Worm (Caenorhabditis elegans) whole organism, L3 larva: ENCODE measurements around the gene twk-4.

Experiments used
- R02D3.7 ChIP-seq: fragments of 150-350 bp; optimal IDR thresholded peaks from 2 replicates; lab custom pipeline; 2014; ENCODE audit warnings: missing biosample characterization, missing genetic modification characterization
- ZK546.5 ChIP-seq: sonication (generic microtip); optimal IDR thresholded peaks from 2 replicates; lab custom pipeline; 2017; ENCODE audit warnings: missing biosample characterization, missing genetic modification characterization
- ama-1 ChIP-seq: fragments of 150-350 bp; optimal IDR thresholded peaks from 2 replicates; lab custom pipeline; 2018
- ceh-82 ChIP-seq: fragments of 150-350 bp; optimal IDR thresholded peaks from 2 replicates; lab custom pipeline; 2014; ENCODE audit warnings: missing biosample characterization, missing genetic modification characterization
- egl-27 ChIP-seq: sonication (generic microtip); optimal IDR thresholded peaks from 4 replicates; lab custom pipeline; 2017; ENCODE audit warnings: missing biosample characterization, missing genetic modification reagents, missing genetic modification characterization
- elt-1 ChIP-seq: fragments of 150-350 bp; optimal IDR thresholded peaks from 2 replicates; lab custom pipeline; 2014; ENCODE audit warnings: missing biosample characterization, missing genetic modification characterization
- elt-2 ChIP-seq: sonication (generic microtip); optimal IDR thresholded peaks from 2 replicates; lab custom pipeline; 2016; ENCODE audit warnings: missing genetic modification reagents, mild to moderate bottlenecking, missing genetic modification characterization, missing compliant biosample characterization
- eor-1 ChIP-seq, 2 experiments: fragments of 150-350 bp; optimal IDR thresholded peaks; 2 replicates each; lab custom pipeline; 2014 to 2018; ENCODE audit warnings: missing biosample characterization in 2 of 2, missing genetic modification characterization in 2 of 2
- fkh-10 ChIP-seq: sonication (generic microtip); optimal IDR thresholded peaks from 2 replicates; lab custom pipeline; 2017; ENCODE audit warnings: missing biosample characterization, missing genetic modification reagents, missing genetic modification characterization
- fkh-2 ChIP-seq: fragments of 150-350 bp; optimal IDR thresholded peaks from 2 replicates; lab custom pipeline; 2014; ENCODE audit warnings: missing biosample characterization, missing genetic modification reagents, missing genetic modification characterization
- jun-1 ChIP-seq: fragments of 150-350 bp; optimal IDR thresholded peaks from 2 replicates; lab custom pipeline; 2014; ENCODE audit warnings: missing biosample characterization, missing genetic modification reagents, missing genetic modification characterization
- lin-15B ChIP-seq: fragments of 150-350 bp; optimal IDR thresholded peaks from 2 replicates; lab custom pipeline; 2014; ENCODE audit warnings: missing biosample characterization, missing genetic modification characterization
- lin-39 ChIP-seq: fragments of 150-350 bp; optimal IDR thresholded peaks from 2 replicates; lab custom pipeline; 2018; ENCODE audit warnings: missing biosample characterization, missing genetic modification reagents, missing genetic modification characterization
- mml-1 ChIP-seq: fragments of 150-350 bp; sonication (generic microtip); optimal IDR thresholded peaks from 3 replicates; lab custom pipeline; 2014; ENCODE audit warnings: missing biosample characterization, missing genetic modification characterization
- nfya-1 ChIP-seq: sonication (generic microtip); optimal IDR thresholded peaks from 2 replicates; lab custom pipeline; 2017; ENCODE audit warnings: missing genetic modification characterization, mild to moderate bottlenecking, missing compliant biosample characterization, antibody characterized with exemption, moderate library complexity; ENCODE audit not compliant: insufficient read depth
- nhr-11 ChIP-seq: fragments of 150-350 bp; optimal IDR thresholded peaks from 2 replicates; lab custom pipeline; 2014; ENCODE audit warnings: missing biosample characterization, missing genetic modification characterization
- nhr-23 ChIP-seq: fragments of 150-350 bp; optimal IDR thresholded peaks from 2 replicates; lab custom pipeline; 2014; ENCODE audit warnings: missing biosample characterization, missing genetic modification reagents, missing genetic modification characterization
- nhr-25 ChIP-seq: sonication (generic microtip); optimal IDR thresholded peaks from 2 replicates; lab custom pipeline; 2017; ENCODE audit warnings: missing biosample characterization, missing genetic modification characterization
- nhr-28 ChIP-seq: fragments of 150-350 bp; optimal IDR thresholded peaks from 2 replicates; lab custom pipeline; 2014; ENCODE audit warnings: missing biosample characterization, missing genetic modification characterization
- nhr-43 ChIP-seq: sonication (generic microtip); optimal IDR thresholded peaks from 2 replicates; lab custom pipeline; 2016; ENCODE audit warnings: mild to moderate bottlenecking, missing genetic modification characterization, missing compliant biosample characterization; ENCODE audit not compliant: poor library complexity, severe bottlenecking
- nhr-67 ChIP-seq: fragments of 150-350 bp; optimal IDR thresholded peaks from 2 replicates; lab custom pipeline; 2014; ENCODE audit warnings: missing biosample characterization, missing genetic modification characterization
- nhr-76 ChIP-seq: fragments of 150-350 bp; sonication (generic microtip); optimal IDR thresholded peaks from 5 replicates; lab custom pipeline; 2014; ENCODE audit warnings: missing biosample characterization, missing genetic modification characterization
- nhr-77 ChIP-seq: fragments of 150-350 bp; optimal IDR thresholded peaks from 2 replicates; lab custom pipeline; 2014; ENCODE audit warnings: missing biosample characterization, missing genetic modification characterization
- pha-4 ChIP-seq: fragments of 150-350 bp; optimal IDR thresholded peaks from 2 replicates; lab custom pipeline; 2014; ENCODE audit warnings: missing biosample characterization, missing genetic modification reagents, missing genetic modification characterization
- pqm-1 ChIP-seq: fragments of 150-350 bp; optimal IDR thresholded peaks from 2 replicates; lab custom pipeline; 2017; ENCODE audit warnings: missing biosample characterization, missing genetic modification characterization, inconsistent platforms
- skn-1 ChIP-seq: fragments of 150-350 bp; optimal IDR thresholded peaks from 2 replicates; lab custom pipeline; 2014; ENCODE audit warnings: missing biosample characterization, missing genetic modification characterization
- tbx-2 ChIP-seq: sonication (generic microtip); optimal IDR thresholded peaks from 2 replicates; lab custom pipeline; 2016; ENCODE audit warnings: mild to moderate bottlenecking, missing genetic modification characterization, missing compliant biosample characterization
- unc-62 ChIP-seq: fragments of 150-350 bp; sonication (generic microtip); optimal IDR thresholded peaks from 4 replicates; lab custom pipeline; 2014; ENCODE audit warnings: missing biosample characterization, missing genetic modification reagents, missing genetic modification characterization
- ztf-11 ChIP-seq: fragments of 150-350 bp; optimal IDR thresholded peaks from 2 replicates; lab custom pipeline; 2014; ENCODE audit warnings: missing biosample characterization, missing genetic modification characterization
- ztf-4 ChIP-seq: fragments of 150-350 bp; optimal IDR thresholded peaks from 2 replicates; lab custom pipeline; 2014; ENCODE audit warnings: missing biosample characterization, missing genetic modification characterization

twk-4 gene

DNA sequence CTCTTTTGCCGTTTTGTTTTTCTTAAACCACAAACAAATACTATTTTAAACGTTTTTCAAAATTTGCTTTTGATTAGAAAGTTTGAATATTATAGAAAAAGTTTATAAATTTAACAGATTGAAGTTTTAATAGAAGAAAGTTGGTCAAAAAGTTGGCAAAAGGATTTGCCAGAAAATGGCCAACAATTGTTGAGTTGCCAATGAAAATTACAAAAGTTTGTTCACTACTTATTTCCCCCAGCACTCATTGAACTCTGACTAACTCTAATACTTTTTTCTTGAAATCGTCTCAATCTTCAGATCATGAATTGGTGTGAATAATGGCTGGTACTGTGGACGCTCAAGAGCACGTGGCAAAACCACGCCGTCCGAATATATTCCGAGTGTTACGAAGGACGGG is 16.0 kb upstream of the twk-4 start, which contains the start of gene ZK1067.4:
Gene ZK1067.4 (plus strand): TSS at position 301 of the 400 bp plus-strand sequence.
- no peak for TF ChIP-seq lin-15B (tag; lab: Kevin White, UChicago)
- no peak for TF ChIP-seq ztf-4
- TF ChIP-seq ama-1 (lab: Kevin White, UChicago): no peak
- no peak for TF ChIP-seq unc-62
- no peak for TF ChIP-seq ZK546.5
- no peak for TF ChIP-seq mml-1 (tag; lab: Kevin White, UChicago)
- no peak for TF ChIP-seq R02D3.7 (tag; lab: Kevin White, UChicago)
- TF ChIP-seq egl-27: no peak
- TF ChIP-seq nhr-11 (tag; lab: Kevin White, UChicago): no peak
- no peak for TF ChIP-seq eor-1 (tag; optimal IDR thresholded peaks at IDR 0.05; lab: Kevin White, UChicago)
- TF ChIP-seq elt-2 (tag; lab: Kevin White, UChicago): no peak
- no peak for TF ChIP-seq pha-4 (tag; lab: Kevin White, UChicago)
- no peak for TF ChIP-seq nhr-67 (tag; lab: Kevin White, UChicago)
- TF ChIP-seq nhr-77 (tag; lab: Kevin White, UChicago): no peak
- TF ChIP-seq fkh-2 (tag; lab: Kevin White, UChicago): no peak
- TF ChIP-seq, all 47 proteins: peak for 0

DNA sequence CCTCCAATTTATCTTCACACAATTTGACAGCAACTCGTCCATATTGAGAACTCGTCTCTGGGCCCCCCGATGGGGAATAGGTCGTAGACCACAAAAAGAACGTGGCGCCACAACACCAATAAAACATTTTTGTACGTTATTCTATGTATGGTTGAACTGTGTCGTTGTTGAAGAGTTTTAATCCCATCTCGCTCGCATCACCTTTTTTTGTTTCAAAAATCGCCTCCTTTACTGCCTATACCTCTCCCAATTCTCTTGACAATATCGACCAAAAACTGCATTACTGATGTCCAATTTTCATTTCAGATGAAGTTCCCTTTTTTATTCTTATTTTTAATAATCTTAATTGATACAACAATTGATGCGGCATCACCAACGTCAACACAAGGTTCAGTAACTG is 3.1 kb upstream of the twk-4 start, which contains the start of gene let-23:
Gene let-23 (plus strand): TSS at position 301 of the 400 bp plus-strand sequence.
- TF ChIP-seq nhr-28 (no peak), ztf-11 (tag; lab: Kevin White, UChicago) (no peak), elt-1 (tag; lab: Kevin White, UChicago) (no peak), egl-27 (no peak), nhr-43 (no peak), unc-62 (no peak), elt-2 (tag; lab: Kevin White, UChicago) (no peak), skn-1 (no peak), fkh-10 (no peak), tbx-2 (tag; lab: Kevin White, UChicago) (no peak), lin-39 (no peak), nhr-25 (tag; lab: Kevin White, UChicago) (no peak), jun-1 (no peak)

DNA sequence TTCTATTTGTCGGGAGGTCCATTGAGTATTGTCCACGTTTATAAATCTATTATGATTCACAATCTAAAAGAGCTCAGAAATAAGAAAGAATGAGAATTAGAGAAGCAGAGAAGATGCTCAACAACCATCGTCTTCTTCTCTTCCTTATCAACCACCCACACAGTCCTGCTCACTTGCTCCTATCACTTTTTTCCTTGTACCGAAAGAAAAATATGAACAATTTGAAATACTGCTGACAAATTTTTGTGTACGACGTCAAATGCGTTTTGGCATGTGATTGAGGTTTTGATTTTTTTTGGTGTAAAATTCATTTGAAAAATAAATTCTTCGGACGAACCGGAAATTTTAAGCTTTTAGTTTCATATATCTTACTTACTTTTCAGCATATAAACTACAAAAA is 2.2 kb upstream of the twk-4 start:
- TF ChIP-seq pqm-1 (peak; percentile 76), elt-2 (tag; lab: Kevin White, UChicago) (peak; percentile 79), pha-4 (tag; lab: Kevin White, UChicago) (peak; percentile 50), unc-62 (no peak), R02D3.7 (tag; lab: Kevin White, UChicago) (no peak), nfya-1 (tag; lab: Kevin White, UChicago) (no peak), ztf-11 (tag; lab: Kevin White, UChicago) (no peak), eor-1 (tag; optimal IDR thresholded peaks at IDR 0.05; lab: Kevin White, UChicago) (no peak)

DNA sequence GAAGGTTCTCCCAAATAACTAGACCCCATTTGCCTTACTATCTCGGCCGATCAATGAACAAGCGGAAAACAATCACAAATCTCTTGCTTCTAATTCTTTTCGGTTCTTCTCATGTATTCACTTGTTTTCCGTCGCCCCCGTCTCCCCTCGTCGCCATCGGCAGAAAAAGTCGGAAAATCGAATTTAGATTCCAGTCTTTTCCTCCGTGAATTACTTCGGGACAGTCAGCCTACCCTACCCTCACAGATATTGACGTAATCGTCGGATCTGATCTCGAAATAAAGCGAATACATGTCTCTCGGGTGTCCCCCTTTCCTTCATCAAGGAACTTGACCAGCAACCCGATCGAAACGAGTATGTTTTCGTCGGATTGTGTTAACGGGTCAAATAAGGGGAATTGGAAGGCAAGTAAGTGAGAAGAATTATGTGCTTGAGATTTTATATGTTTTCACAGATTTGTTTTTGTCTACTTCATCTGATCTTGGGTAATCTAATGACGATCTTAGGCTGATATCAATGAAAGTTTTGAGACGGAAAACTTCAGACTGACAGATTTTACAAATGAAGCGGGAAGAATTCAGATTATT is 3.5 kb downstream of the twk-4 start:
- TF ChIP-seq pqm-1 (no peak), elt-1 (tag; lab: Kevin White, UChicago) (peak; percentile 60), ZK546.5 (no peak), nhr-23 (tag; lab: Kevin White, UChicago) (peak; percentile 78)

DNA sequence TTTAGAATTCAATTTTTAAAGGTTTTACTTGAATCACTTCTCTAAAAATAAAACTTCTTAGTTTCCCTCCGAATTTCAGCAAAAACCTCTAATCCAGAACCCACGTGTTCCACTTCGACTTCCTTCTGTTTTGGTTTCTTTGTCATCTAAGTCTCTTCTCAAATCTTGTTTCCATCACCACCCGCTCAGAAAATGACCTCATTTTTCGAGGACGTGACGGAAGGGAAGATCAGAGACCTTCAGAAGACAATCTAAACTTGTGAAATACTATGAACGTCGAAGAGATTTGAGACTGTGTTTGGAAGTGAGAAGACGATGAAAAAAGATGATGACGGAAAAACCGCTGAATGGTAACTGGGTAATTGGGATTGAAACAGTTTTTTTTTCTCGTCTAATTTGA is 4.4 kb downstream of the twk-4 start:
- peak; percentile 1 for TF ChIP-seq elt-1 (tag; lab: Kevin White, UChicago)
- TF ChIP-seq ceh-82 (tag; lab: Kevin White, UChicago): no peak
- no peak for TF ChIP-seq ztf-4
- TF ChIP-seq elt-2 (tag; lab: Kevin White, UChicago): no peak
- no peak for TF ChIP-seq nhr-77 (tag; lab: Kevin White, UChicago)
- TF ChIP-seq nhr-25 (tag; lab: Kevin White, UChicago): peak; percentile 75
- TF ChIP-seq nhr-23 (tag; lab: Kevin White, UChicago): peak; percentile 83
- TF ChIP-seq nhr-76 (tag; lab: Kevin White, UChicago): no peak
- TF ChIP-seq egl-27: no peak
- no peak for TF ChIP-seq nfya-1 (tag; lab: Kevin White, UChicago)
- no peak for TF ChIP-seq nhr-43
- TF ChIP-seq, all 47 proteins: peak for 3

DNA sequence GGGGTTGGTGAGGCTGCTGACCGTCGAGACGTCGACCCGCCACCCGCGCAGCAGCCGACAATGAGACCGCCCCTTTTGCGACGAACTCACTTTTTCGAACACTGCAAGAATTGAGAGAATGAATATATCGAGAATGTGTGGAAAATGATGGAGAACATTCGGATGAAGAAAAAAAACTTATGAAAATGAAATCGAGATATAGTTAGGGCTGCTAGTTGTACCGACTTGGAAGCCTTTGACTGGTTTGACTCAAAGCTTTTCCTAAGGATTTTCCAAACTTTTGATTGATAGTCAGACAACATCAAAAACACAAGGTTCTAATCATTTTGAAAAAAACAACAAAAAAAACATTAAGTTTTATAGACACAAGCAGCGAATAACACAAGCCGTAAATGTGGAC is 5.7 kb downstream of the twk-4 start, which contains the start of gene sym-2:
Gene sym-2 (minus strand): TSS at position 101 of the 400 bp plus-strand sequence.
- peak; percentile 40 for TF ChIP-seq nhr-23 (tag; lab: Kevin White, UChicago)
- TF ChIP-seq nhr-11 (tag; lab: Kevin White, UChicago): no peak
- peak; percentile 23 for TF ChIP-seq nhr-25 (tag; lab: Kevin White, UChicago)
